Fruit fly (Drosophila melanogaster) whole organism, embryonic: Measurements from ENCODE around the gene RpL37A.

Source experiments
- BEAF-32 ChIP-seq: fragments of 200-800 bp; sonication (Bioruptor generic); optimal IDR thresholded peaks from 3 replicates; lab custom pipeline; 2017; ENCODE audit warnings: missing biosample characterization, missing genetic modification characterization, mild to moderate bottlenecking, moderate library complexity, missing genetic modification reagents
- Bgb ChIP-seq: fragments of 200-800 bp; sonication (Bioruptor generic); IDR thresholded peaks from 2 replicates; pipeline ENCODE4 v1.3.6; 2022; ENCODE audit warnings: missing biosample characterization, missing genetic modification characterization; ENCODE audit not compliant: partially characterized antibody
- CG10366 ChIP-seq: fragments of 200-800 bp; sonication (Bioruptor generic); IDR thresholded peaks from 2 replicates; pipeline ENCODE4 v1.3.6; 2022; ENCODE audit warnings: missing biosample characterization, missing genetic modification characterization
- CG11247 ChIP-seq: fragments of 200-800 bp; sonication (Bioruptor generic); IDR thresholded peaks from 2 replicates; pipeline ENCODE4 v1.3.6; 2022; ENCODE audit warnings: missing biosample characterization, missing genetic modification characterization
- CG1233 ChIP-seq: fragments of 200-800 bp; sonication (Bioruptor generic); optimal IDR thresholded peaks from 4 replicates; lab custom pipeline; 2018; ENCODE audit warnings: missing biosample characterization, mild to moderate bottlenecking, missing genetic modification characterization
- CG13287 ChIP-seq: fragments of 200-800 bp; sonication (Bioruptor generic); IDR thresholded peaks from 2 replicates; pipeline ENCODE4 v1.3.6; 2022; ENCODE audit warnings: missing biosample characterization, missing genetic modification characterization; ENCODE audit not compliant: partially characterized antibody
- CG15601 ChIP-seq: fragments of 200-800 bp; sonication (Bioruptor generic); optimal IDR thresholded peaks from 3 replicates; lab custom pipeline; 2019; ENCODE audit warnings: missing biosample characterization, mild to moderate bottlenecking, missing genetic modification characterization, moderate library complexity
- CG16813 ChIP-seq: fragments of 200-800 bp; sonication (Bioruptor generic); IDR thresholded peaks from 3 replicates; pipeline ENCODE4 v1.3.6; 2022; ENCODE audit warnings: missing biosample characterization, missing genetic modification characterization; ENCODE audit not compliant: partially characterized antibody
- CG17186 ChIP-seq: fragments of 200-800 bp; sonication (Bioruptor generic); optimal IDR thresholded peaks from 3 replicates; lab custom pipeline; 2017; ENCODE audit warnings: missing biosample characterization, missing genetic modification reagents, missing genetic modification characterization
- CG17385 ChIP-seq: fragments of 200-800 bp; sonication (Bioruptor generic); optimal IDR thresholded peaks from 3 replicates; lab custom pipeline; 2018; ENCODE audit warnings: missing biosample characterization, mild to moderate bottlenecking, missing genetic modification characterization
- CG18476 ChIP-seq: fragments of 200-800 bp; sonication (Bioruptor generic); optimal IDR thresholded peaks from 2 replicates; lab custom pipeline; 2016; ENCODE audit warnings: missing biosample characterization, mild to moderate bottlenecking, missing genetic modification characterization
- CG2202 ChIP-seq: fragments of 200-800 bp; sonication (Bioruptor generic); optimal IDR thresholded peaks from 2 replicates; lab custom pipeline; 2018; ENCODE audit warnings: missing biosample characterization, mild to moderate bottlenecking, missing genetic modification characterization
- CG3065 ChIP-seq: fragments of 200-800 bp; sonication (Bioruptor generic); optimal IDR thresholded peaks from 2 replicates; lab custom pipeline; 2016; ENCODE audit warnings: missing biosample characterization, missing genetic modification characterization
- CG43689 ChIP-seq: fragments of 200-800 bp; sonication (Bioruptor generic); IDR thresholded peaks from 2 replicates; pipeline ENCODE4 v1.3.6; 2022; ENCODE audit warnings: missing biosample characterization, missing genetic modification characterization
- CG6272 ChIP-seq: fragments of 200-800 bp; sonication (Bioruptor generic); IDR thresholded peaks from 2 replicates; pipeline ENCODE4 v1.3.6; 2022; ENCODE audit warnings: missing biosample characterization, missing genetic modification characterization
- CG6791 ChIP-seq: fragments of 200-800 bp; sonication (Bioruptor generic); IDR thresholded peaks from 3 replicates; pipeline ENCODE4 v1.3.6; 2022; ENCODE audit warnings: missing biosample characterization, missing genetic modification characterization; ENCODE audit not compliant: partially characterized antibody
- CG7963 ChIP-seq: fragments of 200-800 bp; sonication (Bioruptor generic); IDR thresholded peaks from 3 replicates; pipeline ENCODE4 v1.3.6; 2022; ENCODE audit warnings: missing biosample characterization, missing genetic modification characterization; ENCODE audit not compliant: partially characterized antibody
- CG8359 ChIP-seq: fragments of 200-800 bp; sonication (Bioruptor generic); optimal IDR thresholded peaks from 2 replicates; lab custom pipeline; 2017; ENCODE audit warnings: missing biosample characterization, mild to moderate bottlenecking, missing genetic modification characterization, borderline replicate concordance
- CkIIα-i1 ChIP-seq: fragments of 200-800 bp; sonication (Bioruptor generic); IDR thresholded peaks from 2 replicates; pipeline ENCODE4 v1.3.6; 2022; ENCODE audit warnings: missing biosample characterization, missing genetic modification characterization
- Dll ChIP-seq: fragments of 200-800 bp; sonication (Bioruptor generic); IDR thresholded peaks from 4 replicates; pipeline ENCODE4 v1.3.6; 2022; ENCODE audit warnings: missing biosample characterization, missing genetic modification characterization; ENCODE audit not compliant: partially characterized antibody
- Ets65A ChIP-seq: fragments of 200-800 bp; sonication (Bioruptor generic); peaks from one replicate; lab custom pipeline; 2016; ENCODE audit warnings: missing biosample characterization, missing genetic modification characterization
- HLH4C ChIP-seq: fragments of 200-800 bp; sonication (Bioruptor generic); IDR thresholded peaks from 3 replicates; pipeline ENCODE4 v1.3.6; 2022; ENCODE audit warnings: missing biosample characterization, missing genetic modification characterization; ENCODE audit not compliant: partially characterized antibody
- MTF-1 ChIP-seq: fragments of 200-800 bp; sonication (Bioruptor generic); optimal IDR thresholded peaks from 2 replicates; lab custom pipeline; 2018; ENCODE audit warnings: missing biosample characterization, mild to moderate bottlenecking, missing genetic modification characterization, borderline replicate concordance
- Med ChIP-seq: fragments of 200-800 bp; sonication (Bioruptor generic); peaks from one replicate; lab custom pipeline; 2016; ENCODE audit warnings: missing biosample characterization, missing genetic modification characterization, mild to moderate bottlenecking, inconsistent platforms, moderate library complexity
- Mes4 ChIP-seq: fragments of 200-800 bp; sonication (Bioruptor generic); optimal IDR thresholded peaks from 2 replicates; lab custom pipeline; 2016; ENCODE audit warnings: missing biosample characterization, missing genetic modification characterization
- Oaz ChIP-seq: fragments of 200-800 bp; sonication (Bioruptor generic); IDR thresholded peaks from 2 replicates; pipeline ENCODE4 v1.3.6; 2022; ENCODE audit warnings: missing biosample characterization, missing genetic modification characterization
- Oli ChIP-seq: fragments of 200-800 bp; sonication (Bioruptor generic); optimal IDR thresholded peaks from 2 replicates; lab custom pipeline; 2018; ENCODE audit warnings: missing biosample characterization, mild to moderate bottlenecking, missing genetic modification characterization, moderate library complexity
- Scr ChIP-seq: fragments of 200-800 bp; sonication (Bioruptor generic); IDR thresholded peaks from 2 replicates; pipeline ENCODE4 v1.3.6; 2022; ENCODE audit warnings: missing biosample characterization, missing genetic modification characterization; ENCODE audit not compliant: partially characterized antibody
- ato ChIP-seq: fragments of 200-800 bp; sonication (Bioruptor generic); IDR thresholded peaks from 2 replicates; pipeline ENCODE4 v1.3.6; 2022; ENCODE audit warnings: missing biosample characterization, missing genetic modification characterization; ENCODE audit not compliant: partially characterized antibody
- bbx ChIP-seq: fragments of 200-800 bp; sonication (Bioruptor generic); IDR thresholded peaks from 2 replicates; pipeline ENCODE4 v1.3.6; 2022; ENCODE audit warnings: missing biosample characterization, missing genetic modification characterization; ENCODE audit not compliant: partially characterized antibody
- bsh ChIP-seq, 2 experiments: fragments of 200-800 bp; sonication (Bioruptor generic); optimal IDR thresholded peaks; 2 replicates each; lab custom pipeline; 2017 to 2018; ENCODE audit warnings: mild to moderate bottlenecking in 2 of 2, missing biosample characterization in 2 of 2, missing genetic modification characterization in 2 of 2, moderate library complexity in 1 of 2
- chinmo ChIP-seq: fragments of 200-800 bp; sonication (Bioruptor generic); IDR thresholded peaks from 4 replicates; pipeline ENCODE4 v1.3.6; 2022; ENCODE audit warnings: missing biosample characterization, missing genetic modification characterization; ENCODE audit not compliant: partially characterized antibody
- corto ChIP-seq: fragments of 200-800 bp; sonication (Bioruptor generic); optimal IDR thresholded peaks from 2 replicates; lab custom pipeline; 2016; ENCODE audit warnings: missing biosample characterization, mild to moderate bottlenecking, missing genetic modification characterization, moderate library complexity
- da ChIP-seq: fragments of 200-800 bp; sonication (Bioruptor generic); optimal IDR thresholded peaks from 2 replicates; lab custom pipeline; 2016; ENCODE audit warnings: missing biosample characterization, missing genetic modification characterization
- ewg ChIP-seq: fragments of 200-800 bp; sonication (Bioruptor generic); optimal IDR thresholded peaks from 3 replicates; lab custom pipeline; 2017; ENCODE audit warnings: mild to moderate bottlenecking, missing biosample characterization, missing genetic modification reagents, missing genetic modification characterization
- fu2 ChIP-seq: fragments of 200-800 bp; sonication (Bioruptor generic); optimal IDR thresholded peaks from 2 replicates; lab custom pipeline; 2016; ENCODE audit warnings: missing biosample characterization, missing genetic modification characterization
- gfzf ChIP-seq: fragments of 200-800 bp; sonication (Bioruptor generic); optimal IDR thresholded peaks from 2 replicates; lab custom pipeline; 2016; ENCODE audit warnings: missing biosample characterization, mild to moderate bottlenecking, missing genetic modification characterization, moderate library complexity
- hb ChIP-seq: fragments of 200-800 bp; sonication (Bioruptor generic); IDR thresholded peaks from 3 replicates; pipeline ENCODE4 v1.3.6; 2022; ENCODE audit warnings: missing biosample characterization, missing genetic modification characterization; ENCODE audit not compliant: partially characterized antibody
- hbn ChIP-seq: fragments of 200-800 bp; sonication (Bioruptor generic); IDR thresholded peaks from 2 replicates; pipeline ENCODE4 v1.3.6; 2022; ENCODE audit warnings: missing biosample characterization, missing genetic modification characterization; ENCODE audit not compliant: partially characterized antibody
- lbe ChIP-seq: fragments of 200-800 bp; sonication (Bioruptor generic); optimal IDR thresholded peaks from 2 replicates; lab custom pipeline; 2016; ENCODE audit warnings: missing biosample characterization, mild to moderate bottlenecking, missing genetic modification characterization
- nerfin-2 ChIP-seq: fragments of 200-800 bp; sonication (Bioruptor generic); IDR thresholded peaks from 2 replicates; pipeline ENCODE4 v1.3.6; 2022; ENCODE audit warnings: missing biosample characterization, missing genetic modification characterization; ENCODE audit not compliant: partially characterized antibody
- rib ChIP-seq: fragments of 200-800 bp; sonication (Bioruptor generic); IDR thresholded peaks from 2 replicates; pipeline ENCODE4 v1.3.6; 2022; ENCODE audit warnings: missing biosample characterization, missing genetic modification characterization
- salm ChIP-seq: fragments of 200-800 bp; sonication (Bioruptor generic); optimal IDR thresholded peaks from 2 replicates; lab custom pipeline; 2018; ENCODE audit warnings: missing biosample characterization, mild to moderate bottlenecking, missing genetic modification characterization
- sna ChIP-seq: fragments of 200-800 bp; sonication (Bioruptor generic); IDR thresholded peaks from 2 replicates; pipeline ENCODE4 v1.3.6; 2022; ENCODE audit warnings: missing biosample characterization, missing genetic modification characterization; ENCODE audit not compliant: partially characterized antibody
- tna ChIP-seq: fragments of 200-800 bp; sonication (Bioruptor generic); IDR thresholded peaks from 2 replicates; pipeline ENCODE4 v1.3.6; 2022; ENCODE audit warnings: missing biosample characterization, missing genetic modification characterization; ENCODE audit not compliant: partially characterized antibody
- trem ChIP-seq: fragments of 200-800 bp; optimal IDR thresholded peaks from 3 replicates; lab custom pipeline; 2019; ENCODE audit warnings: missing biosample characterization, mild to moderate bottlenecking, missing genetic modification characterization, moderate library complexity
- vnd ChIP-seq: fragments of 200-800 bp; sonication (Bioruptor generic); IDR thresholded peaks from 3 replicates; pipeline ENCODE4 v1.3.6; 2022; ENCODE audit warnings: missing biosample characterization, missing genetic modification characterization; ENCODE audit not compliant: partially characterized antibody

RpL37A gene

DNA sequence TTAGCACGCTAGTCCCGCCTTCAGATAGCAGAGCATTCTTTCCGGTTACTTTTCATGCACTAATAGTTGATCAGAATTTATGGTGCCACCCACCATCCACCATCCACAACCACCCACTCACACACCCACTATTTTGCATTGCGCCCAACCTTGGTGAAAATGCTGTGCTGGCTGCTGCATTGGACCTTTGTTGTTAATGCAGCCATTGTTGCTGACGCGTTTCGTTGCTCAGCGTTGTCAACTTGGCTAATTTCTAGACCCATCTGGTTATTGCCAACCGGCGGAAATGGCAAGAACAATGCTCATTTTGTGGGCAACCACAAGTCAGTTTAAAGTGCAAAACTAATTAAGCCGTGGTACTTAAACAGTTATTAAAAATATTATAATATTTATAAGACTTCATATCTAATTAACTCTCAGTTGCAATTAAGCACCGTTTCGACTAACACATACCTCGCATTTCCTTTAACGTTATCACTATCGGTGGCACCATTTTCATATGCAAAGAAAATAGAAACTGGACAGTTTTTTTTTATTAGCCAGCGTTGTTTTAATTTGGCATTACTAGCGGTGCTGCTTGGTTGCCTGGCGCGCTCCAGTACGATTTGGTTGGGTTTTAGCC lies 18.0 kb downstream of the RpL37A start:
- TF ChIP-seq Dll (GFP tag; lab: Robert Waterston, UW) (0 out of 4 replicates have a peak, but pooled peaks have one; percentile 41), ato (GFP tag; lab: Robert Waterston, UW) (peak; percentile 53), fu2 (GFP tag; lab: Kevin White, UChicago) (no peak), CkIIα-i1 (no peak), CG10366 (no peak), CG17186 (GFP tag; lab: Kevin White, UChicago) (no peak), vnd (GFP tag; lab: Robert Waterston, UW) (peak; percentile 54), gfzf (GFP tag; lab: Kevin White, UChicago) (no peak), sna (0 out of 2 replicates have a peak, but pooled peaks have one; percentile 54), bbx (GFP tag; lab: Robert Waterston, UW) (peak; percentile 42; the same call in 1 of the 2 replicates), CG18476 (no peak), lbe (GFP tag; lab: Kevin White, UChicago) (no peak), BEAF-32 (GFP tag; lab: Kevin White, UChicago) (no peak), corto (GFP tag; lab: Kevin White, UChicago) (no peak), HLH4C (GFP tag; lab: Robert Waterston, UW) (peak; percentile 87), rib (GFP tag; lab: Robert Waterston, UW) (no peak), da (GFP tag; lab: Kevin White, UChicago) (no peak), CG6791 (GFP tag; lab: Robert Waterston, UW) (peak; percentile 76), CG2202 (tag; lab: Kevin White, UChicago) (no peak), salm (tag; lab: Kevin White, UChicago) (no peak), hb (peak; percentile 62; the same call in 1 of the 3 replicates), Med (GFP tag; lab: Kevin White, UChicago) (no peak), Scr (GFP tag; lab: Robert Waterston, UW) (peak; percentile 57), nerfin-2 (GFP tag; lab: Robert Waterston, UW) (peak; percentile 74), bsh (GFP tag; optimal IDR thresholded peaks at IDR 0.05; lab: Kevin White, UChicago) (no peak), ewg (no peak), CG16813 (peak; percentile 69), hbn (no peak), CG13287 (GFP tag; lab: Robert Waterston, UW) (peak; percentile 21; the same call in 1 of the 2 replicates), trem (tag; lab: Kevin White, UChicago) (no peak), CG11247 (GFP tag; lab: Robert Waterston, UW) (no peak), CG7963 (peak; percentile 73; the same call in 1 of the 3 replicates), Mes4 (GFP tag; lab: Kevin White, UChicago) (no peak), MTF-1 (no peak), CG17385 (GFP tag; lab: Kevin White, UChicago) (no peak), Oli (tag; lab: Kevin White, UChicago) (no peak), CG1233 (GFP tag; lab: Kevin White, UChicago) (no peak), CG8359 (GFP tag; lab: Kevin White, UChicago) (no peak), CG43689 (GFP tag; lab: Robert Waterston, UW) (no peak), CG3065 (GFP tag; lab: Kevin White, UChicago) (no peak), tna (peak; percentile 79), Ets65A (peak; percentile 76), CG6272 (no peak), Oaz (GFP tag; lab: Robert Waterston, UW) (no peak), CG15601 (no peak), chinmo (0 out of 4 replicates have a peak, but pooled peaks have one; percentile 37), Bgb (GFP tag; lab: Robert Waterston, UW) (peak; percentile 53)
